Worm (Caenorhabditis elegans): ENCODE results near the gene ugt-37.

ugt-37 gene

DNA sequence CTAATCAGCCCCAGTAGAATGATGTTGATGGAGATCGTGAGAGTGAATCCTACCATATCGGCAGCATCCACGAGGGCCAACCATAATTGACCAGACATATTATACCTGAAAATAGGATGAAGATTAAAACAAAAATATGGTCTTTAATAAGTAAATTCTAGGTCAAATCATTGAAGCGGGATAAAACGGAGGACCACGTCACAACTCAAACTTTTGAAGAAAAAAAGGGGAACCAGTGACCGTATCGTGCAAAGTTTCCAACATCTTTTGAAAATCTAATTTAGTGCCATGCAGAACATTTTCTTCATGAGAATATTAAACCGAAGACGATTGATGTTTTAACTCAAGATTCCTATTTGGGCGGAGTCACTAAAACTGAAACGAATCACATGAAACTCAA is 6.8 kb downstream of the ugt-37 start, which contains the start of gene str-112:
str-112 (minus strand) TSS at position 101 of the 400 bp plus-strand sequence.
- no peak for TF ChIP-seq sox-2 (GFP tag; IDR thresholded peaks at IDR 0.05)
- no peak for TF ChIP-seq fax-1 (tag; optimal IDR thresholded peaks at IDR 0.05)
- TF ChIP-seq rnt-1 (tag; optimal IDR thresholded peaks at IDR 0.05), result no peak
- TF ChIP-seq ceh-18 (tag; optimal IDR thresholded peaks at IDR 0.05), result no peak
- no peak for TF ChIP-seq eyg-1 (tag; optimal IDR thresholded peaks at IDR 0.05)
- TF ChIP-seq ceh-30 (tag; optimal IDR thresholded peaks at IDR 0.05), result no peak
- no peak for TF ChIP-seq C08G9.2 (tag; optimal IDR thresholded peaks at IDR 0.05)
- no peak for TF ChIP-seq K02D7.2 (tag; optimal IDR thresholded peaks at IDR 0.05)
- no peak for TF ChIP-seq odd-2 (tag; optimal IDR thresholded peaks at IDR 0.05)
- no peak for TF ChIP-seq ztf-16 (tag; optimal IDR thresholded peaks at IDR 0.05)
- no peak for TF ChIP-seq pax-1 (tag; optimal IDR thresholded peaks at IDR 0.05)
- TF ChIP-seq ceh-9 (tag; optimal IDR thresholded peaks at IDR 0.05), result no peak
- no peak for TF ChIP-seq T23F11.4 (GFP tag; optimal IDR thresholded peaks at IDR 0.05)
- no peak for TF ChIP-seq hlh-13 (GFP tag; optimal IDR thresholded peaks at IDR 0.05)

DNA sequence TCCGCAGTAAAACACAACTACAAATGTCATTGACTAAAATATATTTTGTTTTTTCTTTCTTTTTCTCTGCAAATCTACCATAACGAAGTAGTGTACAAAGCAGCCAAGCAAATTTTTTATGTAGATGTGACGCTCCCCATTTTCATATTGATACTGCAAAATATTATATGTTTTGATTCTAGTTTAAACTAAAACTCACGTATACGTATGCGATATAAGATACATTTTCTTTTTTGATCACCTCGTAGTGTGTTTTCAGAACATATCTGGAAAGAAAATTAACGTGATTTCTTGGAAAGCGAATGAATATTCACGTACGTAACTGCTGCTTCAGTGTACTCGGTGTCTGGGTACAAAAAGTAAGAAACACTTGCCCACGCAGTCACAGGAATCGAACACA is 8.3 kb downstream of the ugt-37 start:
- TF ChIP-seq C38D4.7 (GFP tag; optimal IDR thresholded peaks at IDR 0.05) (no peak), rnt-1 (tag; optimal IDR thresholded peaks at IDR 0.05) (no peak)

ce11 chrV:7133963-7134362 is 11.2 kb downstream of the ugt-37 start, which contains the start of gene F10D2.16:
Gene F10D2.16, plus strand, starts transcription at chrV:7134263.
- no peak for TF ChIP-seq pax-1 (tag; optimal IDR thresholded peaks at IDR 0.05)
- no peak for TF ChIP-seq C08G9.2 (tag; optimal IDR thresholded peaks at IDR 0.05)
- TF ChIP-seq sdc-2 (tag; optimal IDR thresholded peaks at IDR 0.05), result no peak
- TF ChIP-seq unc-42 (tag; optimal IDR thresholded peaks at IDR 0.05), result no peak

DNA sequence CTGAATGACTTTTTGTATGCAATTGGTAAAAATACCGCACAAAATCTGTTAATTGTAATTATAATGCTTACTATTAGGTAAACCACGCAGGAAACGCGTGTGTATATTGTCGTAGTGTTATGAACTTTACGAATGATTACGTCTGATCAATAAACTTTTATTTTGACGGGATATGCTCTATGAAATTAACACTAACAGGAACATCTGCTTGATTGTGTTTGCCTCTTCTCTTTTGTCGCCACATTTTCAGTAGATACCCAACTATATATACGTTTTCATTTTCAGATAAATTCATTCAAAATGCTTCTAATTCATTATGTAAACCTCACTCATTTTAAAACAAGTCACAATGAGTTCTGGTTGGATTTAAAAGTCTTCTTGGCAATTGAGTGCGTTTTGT is 12.9 kb downstream of the ugt-37 start, which contains the start of gene sre-10:
sre-10 (plus strand) TSS at position 301 of the 400 bp plus-strand sequence.
- TF ChIP-seq ttx-3 (tag; optimal IDR thresholded peaks at IDR 0.05) (no peak), npax-4 (tag; optimal IDR thresholded peaks at IDR 0.05) (no peak), ceh-45 (GFP tag; IDR thresholded peaks at IDR 0.05) (no peak), ama-1 (optimal IDR thresholded peaks at IDR 0.05) (no peak), pha-2 (tag; optimal IDR thresholded peaks at IDR 0.05) (no peak), elt-2 (tag; optimal IDR thresholded peaks at IDR 0.05) (no peak)

ce11 chrV:7130974-7131373 is 14.1 kb downstream of the ugt-37 start, which contains the start of gene srx-36:
Gene srx-36, minus strand, starts transcription at chrV:7131074.
- TF ChIP-seq sox-2 (GFP tag; IDR thresholded peaks at IDR 0.05) (no peak), K02D7.2 (tag; optimal IDR thresholded peaks at IDR 0.05) (no peak)

- TF ChIP-seq F13H6.1 (tag; optimal IDR thresholded peaks at IDR 0.05), result no peak
- no peak for TF ChIP-seq nhr-232 (tag; optimal IDR thresholded peaks at IDR 0.05)
- no peak for TF ChIP-seq dmd-4 (tag; optimal IDR thresholded peaks at IDR 0.05; ENCODE audit: borderline replicate concordance)
- TF ChIP-seq mec-3 (tag; optimal IDR thresholded peaks at IDR 0.05; ENCODE audit: borderline replicate concordance), result no peak
- no peak for TF ChIP-seq ceh-2 (tag; optimal IDR thresholded peaks at IDR 0.05)
- no peak for TF ChIP-seq C08G9.2 (tag; optimal IDR thresholded peaks at IDR 0.05)
- no peak for TF ChIP-seq hlh-30 (tag; optimal IDR thresholded peaks at IDR 0.05; ENCODE audit: insufficient read depth)
- TF ChIP-seq hlh-13 (GFP tag; optimal IDR thresholded peaks at IDR 0.05), result no peak
- no peak for TF ChIP-seq pax-1 (tag; optimal IDR thresholded peaks at IDR 0.05)
- TF ChIP-seq syd-9 (tag; optimal IDR thresholded peaks at IDR 0.05), result no peak
- TF ChIP-seq unc-86 (tag; optimal IDR thresholded peaks at IDR 0.05), result no peak
These were observed 15.7 kb downstream of the ugt-37 start, which contains the start of gene T01C4.8 for ce11 chrV:7129460-7129859. Gene T01C4.8, minus strand, starts transcription at chrV:7129560.

DNA sequence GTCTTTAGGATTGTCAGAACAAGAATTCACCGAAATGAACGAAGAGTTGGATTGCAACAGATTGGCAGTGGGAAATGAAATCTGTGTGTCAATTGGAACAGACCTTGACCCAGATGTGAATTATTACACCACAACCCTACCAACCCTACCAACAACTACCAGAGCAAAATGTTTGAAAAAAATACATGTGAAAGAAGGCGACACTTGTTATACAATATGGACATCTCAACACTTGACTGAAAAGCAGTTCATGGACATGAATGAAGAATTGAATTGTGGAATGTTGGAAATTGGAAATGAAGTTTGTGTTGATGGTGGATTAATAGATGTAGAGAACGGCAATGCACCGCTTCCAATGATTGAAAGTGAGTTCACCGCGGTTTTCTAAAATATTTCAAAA is 21.1 kb downstream of the ugt-37 start:
- no peak for TF ChIP-seq lin-11 (tag; optimal IDR thresholded peaks at IDR 0.05)
- TF ChIP-seq ceh-22 (tag; optimal IDR thresholded peaks at IDR 0.05), result no peak
- TF ChIP-seq nhr-232 (tag; optimal IDR thresholded peaks at IDR 0.05), result no peak
- TF ChIP-seq che-1 (tag; optimal IDR thresholded peaks at IDR 0.05), result no peak
- TF ChIP-seq K09A11.1 (tag; optimal IDR thresholded peaks at IDR 0.05; ENCODE audit: insufficient read depth), result no peak
- TF ChIP-seq ceh-48 (tag; optimal IDR thresholded peaks at IDR 0.05), result no peak
- no peak for TF ChIP-seq fkh-6 (tag; optimal IDR thresholded peaks at IDR 0.05)
- TF ChIP-seq nhr-11 (tag; optimal IDR thresholded peaks at IDR 0.05), result no peak
- TF ChIP-seq hlh-30 (tag; optimal IDR thresholded peaks at IDR 0.05; ENCODE audit: insufficient read depth), result no peak
